Worm (Caenorhabditis elegans): Measurements from ENCODE around the gene C17E7.4.

ce11 chrV:3870359-3870758 lies 22.3 kb upstream of the C17E7.4 start:
- TF ChIP-seq T22C8.4 (GFP tag; IDR thresholded peaks at IDR 0.05) (no peak), flt-1 (GFP tag; IDR thresholded peaks at IDR 0.05) (no peak), ztf-23 (GFP tag; IDR thresholded peaks at IDR 0.05) (no peak), tab-1 (GFP tag; IDR thresholded peaks at IDR 0.05) (no peak), ztf-29 (GFP tag; IDR thresholded peaks at IDR 0.05) (no peak), klf-2 (GFP tag; conservative IDR thresholded peaks at IDR 0.05) (no peak), cog-1 (tag; optimal IDR thresholded peaks at IDR 0.05) (no peak)

Data from whole organism, midembryonic.